Fruit fly (Drosophila melanogaster): Measurements from ENCODE around the gene meigo.

Gene meigo

DNA sequence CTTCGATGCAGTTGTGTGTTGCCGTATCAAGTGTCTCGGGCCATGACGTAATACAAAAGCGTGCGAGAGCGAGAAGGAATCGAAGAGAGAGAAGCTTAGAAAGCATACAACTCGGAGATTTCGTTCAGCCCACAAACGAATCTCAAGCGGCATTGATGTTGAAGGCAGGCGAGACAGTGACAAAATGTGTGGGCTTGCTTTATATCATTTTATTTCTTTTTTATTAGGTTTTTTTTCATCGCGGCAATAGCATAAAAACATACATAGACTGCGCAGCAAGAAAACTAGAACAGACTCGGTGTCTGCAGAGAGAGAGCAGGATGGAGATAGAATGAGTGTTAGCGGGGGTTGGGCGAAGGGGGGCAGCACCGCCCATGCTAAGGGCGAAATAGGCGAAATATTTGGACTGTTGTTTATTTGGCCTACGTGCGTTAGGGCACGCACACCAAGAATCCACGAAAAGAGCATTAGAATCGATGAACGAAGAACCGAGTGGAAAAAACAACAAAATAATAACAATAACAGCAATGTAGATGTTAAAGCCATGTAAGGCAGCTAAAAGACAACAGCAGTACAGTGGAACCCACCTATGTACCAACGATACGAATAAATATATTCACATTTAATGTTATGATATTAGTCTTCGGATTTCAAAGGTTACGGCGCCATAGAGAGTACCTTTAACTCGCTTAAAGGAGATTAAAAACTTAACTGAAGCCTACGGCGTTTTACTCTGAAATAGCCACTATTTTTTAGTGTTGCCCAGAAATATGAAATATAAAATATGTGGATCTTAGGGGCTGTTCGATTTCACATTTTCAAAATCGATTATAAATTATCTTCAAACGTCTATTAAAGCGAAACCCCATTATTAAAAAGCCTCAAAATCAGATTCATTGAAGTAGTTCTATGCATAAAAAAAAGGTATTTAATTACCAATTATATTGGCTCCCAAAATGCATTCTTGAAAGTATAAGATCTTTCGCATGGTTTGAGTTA lies 49.6 kb downstream of the meigo start:
- no peak for TF ChIP-seq ovo (GFP tag; optimal IDR thresholded peaks at IDR 0.05)
- TF ChIP-seq kay (GFP tag; ENCODE audit: borderline replicate concordance): no peak
- no peak for TF ChIP-seq Crg-1 (GFP tag; optimal IDR thresholded peaks at IDR 0.05)
- no peak for TF ChIP-seq CG12768 (GFP tag; optimal IDR thresholded peaks at IDR 0.05)
- TF ChIP-seq cnc (optimal IDR thresholded peaks at IDR 0.05): no peak
- no peak for TF ChIP-seq tj (GFP tag; optimal IDR thresholded peaks at IDR 0.05)
- TF ChIP-seq cic (GFP tag; optimal IDR thresholded peaks at IDR 0.05): no peak
- TF ChIP-seq Mnt (GFP tag; optimal IDR thresholded peaks at IDR 0.05): no peak
- no peak for TF ChIP-seq CG33017 (tag; optimal IDR thresholded peaks at IDR 0.05)
- no peak for TF ChIP-seq bab1 (GFP tag; optimal IDR thresholded peaks at IDR 0.05)
- TF ChIP-seq Clk (GFP tag; optimal IDR thresholded peaks at IDR 0.05): no peak
- TF ChIP-seq CG1620 (GFP tag; optimal IDR thresholded peaks at IDR 0.05): no peak
- TF ChIP-seq CG14711 (tag; optimal IDR thresholded peaks at IDR 0.05): no peak
- TF ChIP-seq CG5204 (GFP tag; optimal IDR thresholded peaks at IDR 0.05): no peak
- TF ChIP-seq CG7045 (GFP tag; optimal IDR thresholded peaks at IDR 0.05): no peak
- no peak for TF ChIP-seq CG11617 (GFP tag; optimal IDR thresholded peaks at IDR 0.05)
- no peak for TF ChIP-seq CG7101 (tag; optimal IDR thresholded peaks at IDR 0.05)
- no peak for TF ChIP-seq toe (GFP tag; optimal IDR thresholded peaks at IDR 0.05)
- no peak for TF ChIP-seq pad (GFP tag; optimal IDR thresholded peaks at IDR 0.05)
- TF ChIP-seq Hr96 (GFP tag; optimal IDR thresholded peaks at IDR 0.05): no peak

DNA sequence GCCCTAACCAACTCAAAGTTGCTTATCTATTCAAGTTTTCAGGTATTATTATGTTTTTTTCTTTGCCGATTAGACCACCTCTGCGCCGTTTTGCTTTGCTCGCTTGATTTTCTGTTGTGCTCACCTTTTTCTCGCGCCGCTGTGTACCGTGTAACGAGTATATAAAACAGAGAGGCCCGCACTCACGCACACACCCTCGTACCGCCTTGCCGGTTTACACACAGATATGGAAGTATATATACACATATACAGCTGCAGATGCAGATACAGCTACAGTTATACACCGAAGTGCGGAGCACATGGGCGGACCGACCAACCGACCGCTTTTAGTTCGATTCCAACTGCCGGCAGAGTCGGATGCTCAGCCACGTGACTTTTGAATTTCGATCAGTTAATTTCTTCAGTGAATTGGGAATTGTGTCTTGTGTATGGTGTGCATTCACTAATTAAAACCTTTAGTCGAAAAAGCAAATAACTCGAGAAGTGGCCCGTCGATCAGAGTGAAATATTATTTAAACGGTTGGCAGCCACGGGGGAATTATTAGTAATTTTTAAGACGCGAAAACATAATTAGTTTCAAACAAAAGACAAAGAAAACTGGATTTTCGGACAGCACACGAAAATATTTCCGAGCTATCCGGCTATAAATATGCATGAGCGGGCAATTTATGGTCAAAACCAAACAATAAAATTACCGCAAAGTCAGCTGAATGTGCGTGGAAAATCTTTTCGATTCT lies 50.6 kb downstream of the meigo start:
- peak; percentile 94 for TF ChIP-seq cic (GFP tag; optimal IDR thresholded peaks at IDR 0.05)
- TF ChIP-seq CG12768 (GFP tag; optimal IDR thresholded peaks at IDR 0.05): peak; percentile 85
- TF ChIP-seq CG7045 (GFP tag; optimal IDR thresholded peaks at IDR 0.05): peak; percentile 22
- no peak for TF ChIP-seq Crg-1 (GFP tag; optimal IDR thresholded peaks at IDR 0.05)
- TF ChIP-seq cnc (optimal IDR thresholded peaks at IDR 0.05): no peak
- peak; percentile 24 for TF ChIP-seq Hr96 (GFP tag; optimal IDR thresholded peaks at IDR 0.05)
- peak; percentile 82 for TF ChIP-seq ovo (GFP tag; optimal IDR thresholded peaks at IDR 0.05)
- TF ChIP-seq tj (GFP tag; optimal IDR thresholded peaks at IDR 0.05): peak; percentile 91
- peak; percentile 52 for TF ChIP-seq CG11617 (GFP tag; optimal IDR thresholded peaks at IDR 0.05)
- no peak for TF ChIP-seq toe (GFP tag; optimal IDR thresholded peaks at IDR 0.05)
- TF ChIP-seq bab1 (GFP tag; optimal IDR thresholded peaks at IDR 0.05): peak; percentile 64
- TF ChIP-seq CG33017 (tag; optimal IDR thresholded peaks at IDR 0.05): peak; percentile 68
- peak; percentile 92 for TF ChIP-seq kay (GFP tag; ENCODE audit: borderline replicate concordance)
- TF ChIP-seq Clk (GFP tag; optimal IDR thresholded peaks at IDR 0.05): no peak
- peak; percentile 98 for TF ChIP-seq Mnt (GFP tag; optimal IDR thresholded peaks at IDR 0.05)
- TF ChIP-seq CG14711 (tag; optimal IDR thresholded peaks at IDR 0.05): peak; percentile 31
- TF ChIP-seq pad (GFP tag; optimal IDR thresholded peaks at IDR 0.05): peak; percentile 72
- TF ChIP-seq CG5204 (GFP tag; optimal IDR thresholded peaks at IDR 0.05): no peak
- TF ChIP-seq CG1620 (GFP tag; optimal IDR thresholded peaks at IDR 0.05): peak; percentile 42
- peak; percentile 58 for TF ChIP-seq CG7101 (tag; optimal IDR thresholded peaks at IDR 0.05)

DNA sequence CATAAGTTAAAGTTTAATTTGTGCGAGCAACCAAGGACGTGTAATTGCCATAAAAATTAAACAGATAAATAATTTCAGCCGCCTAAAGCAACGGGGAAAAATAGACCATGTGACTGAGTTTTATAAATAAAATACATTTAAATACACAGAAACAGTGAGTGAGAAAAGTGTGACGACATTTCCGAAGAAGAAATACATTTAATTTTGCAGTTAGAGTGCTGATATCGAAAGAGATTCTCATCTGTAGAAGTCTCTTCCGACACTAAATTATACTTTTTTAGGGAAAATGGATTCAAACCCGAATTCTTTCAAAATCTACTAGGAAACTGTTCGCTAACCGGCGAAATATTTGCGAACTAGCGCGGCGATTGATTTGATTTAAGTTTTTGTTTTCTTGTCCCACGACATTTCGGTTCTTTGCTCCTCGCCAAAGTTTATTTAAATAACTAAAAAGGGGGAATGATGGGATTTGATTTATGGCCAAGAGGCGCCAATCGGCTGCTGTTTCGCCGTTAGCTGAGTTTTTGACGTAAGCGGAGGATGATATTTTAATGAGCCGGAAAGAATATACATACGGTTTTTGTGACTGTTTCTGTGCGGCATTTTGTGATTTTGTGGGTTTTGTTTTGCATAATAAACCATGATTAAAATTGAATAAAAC lies 51.6 kb downstream of the meigo start:
- TF ChIP-seq Clk (GFP tag; optimal IDR thresholded peaks at IDR 0.05) (no peak), kay (GFP tag; ENCODE audit: borderline replicate concordance) (peak; percentile 33), CG11617 (GFP tag; optimal IDR thresholded peaks at IDR 0.05) (no peak), CG7045 (GFP tag; optimal IDR thresholded peaks at IDR 0.05) (no peak), CG1620 (GFP tag; optimal IDR thresholded peaks at IDR 0.05) (no peak)
